Fruit fly (Drosophila melanogaster): ENCODE data around the gene Snx21.
A peak's percentile ranks its signal among the peaks of the same experiment; 100 is the strongest.

Gene Snx21

dm6 chr2L:2782790-2783189, 17.3 kb upstream of the Snx21 start:
- TF ChIP-seq insv (optimal IDR thresholded peaks at IDR 0.05) (no peak), Myc (optimal IDR thresholded peaks at IDR 0.05) (no peak), Sin3A (optimal IDR thresholded peaks at IDR 0.05) (no peak), ttk (optimal IDR thresholded peaks at IDR 0.05) (no peak), psq (optimal IDR thresholded peaks at IDR 0.05) (no peak), h (optimal IDR thresholded peaks at IDR 0.05) (no peak)

- no peak for TF ChIP-seq psq (optimal IDR thresholded peaks at IDR 0.05)
- no peak for TF ChIP-seq h (optimal IDR thresholded peaks at IDR 0.05)
- TF ChIP-seq insv (optimal IDR thresholded peaks at IDR 0.05) = no peak
- TF ChIP-seq Myc (optimal IDR thresholded peaks at IDR 0.05) = no peak
- no peak for TF ChIP-seq Sin3A (optimal IDR thresholded peaks at IDR 0.05)
- TF ChIP-seq ttk (optimal IDR thresholded peaks at IDR 0.05) = no peak
Measured at dm6 chr2L:2771676-2772075, 6.2 kb upstream of the Snx21 start, which contains the start of gene CG15399. Gene CG15399 (minus strand): TSS chr2L:2771776.

- TF ChIP-seq insv (optimal IDR thresholded peaks at IDR 0.05) = no peak
- no peak for TF ChIP-seq psq (optimal IDR thresholded peaks at IDR 0.05)
- TF ChIP-seq Myc (optimal IDR thresholded peaks at IDR 0.05) = no peak
- TF ChIP-seq Sin3A (optimal IDR thresholded peaks at IDR 0.05) = no peak
- no peak for TF ChIP-seq h (optimal IDR thresholded peaks at IDR 0.05)
- no peak for TF ChIP-seq ttk (optimal IDR thresholded peaks at IDR 0.05)
Measured at dm6 chr2L:2769476-2770185, 4.2 kb upstream of the Snx21 start, which contains the start of the genes colt and HINT1. Gene colt (minus strand): TSS chr2L:2770069. Gene HINT1 (plus strand): TSS chr2L:2770135.

dm6 chr2L:2767627-2768026, 2.2 kb upstream of the Snx21 start, which contains the start of the genes Taf10b and Taf10:
Gene Taf10b (minus strand): TSS chr2L:2767845.
Gene Taf10 (plus strand): TSS chr2L:2767890.
- TF ChIP-seq Myc (optimal IDR thresholded peaks at IDR 0.05) (no peak), psq (optimal IDR thresholded peaks at IDR 0.05) (no peak), Sin3A (optimal IDR thresholded peaks at IDR 0.05) (no peak), h (optimal IDR thresholded peaks at IDR 0.05) (no peak), ttk (optimal IDR thresholded peaks at IDR 0.05) (no peak), insv (optimal IDR thresholded peaks at IDR 0.05) (no peak)

- TF ChIP-seq ttk (optimal IDR thresholded peaks at IDR 0.05) (no peak), insv (optimal IDR thresholded peaks at IDR 0.05) (no peak), Sin3A (optimal IDR thresholded peaks at IDR 0.05) (no peak), psq (optimal IDR thresholded peaks at IDR 0.05) (no peak), h (optimal IDR thresholded peaks at IDR 0.05) (no peak), Myc (optimal IDR thresholded peaks at IDR 0.05) (no peak)
Measured at dm6 chr2L:2760288-2760687, 5.2 kb downstream of the Snx21 start.

dm6 chr2L:2759654-2760053, 5.8 kb downstream of the Snx21 start, which contains the start of the genes HemK2, Snapin and Tnpo-SR:
Gene HemK2 (minus strand): TSS chr2L:2759677.
Gene Snapin (minus strand): TSS chr2L:2759677.
Gene Tnpo-SR (plus strand): TSS chr2L:2759924.
- TF ChIP-seq Myc (optimal IDR thresholded peaks at IDR 0.05) (no peak), ttk (optimal IDR thresholded peaks at IDR 0.05) (no peak), h (optimal IDR thresholded peaks at IDR 0.05) (no peak), Sin3A (optimal IDR thresholded peaks at IDR 0.05) (no peak), psq (optimal IDR thresholded peaks at IDR 0.05) (no peak), insv (optimal IDR thresholded peaks at IDR 0.05) (no peak)

- TF ChIP-seq Sin3A (optimal IDR thresholded peaks at IDR 0.05) (no peak), ttk (optimal IDR thresholded peaks at IDR 0.05) (no peak), Myc (optimal IDR thresholded peaks at IDR 0.05) (no peak), psq (optimal IDR thresholded peaks at IDR 0.05) (no peak), h (optimal IDR thresholded peaks at IDR 0.05) (no peak), insv (optimal IDR thresholded peaks at IDR 0.05) (no peak)
Measured at dm6 chr2L:2757930-2758556, 7.4 kb downstream of the Snx21 start.

dm6 chr2L:2755323-2755695, 10.2 kb downstream of the Snx21 start:
- TF ChIP-seq Myc (optimal IDR thresholded peaks at IDR 0.05) (no peak), h (optimal IDR thresholded peaks at IDR 0.05) (peak; percentile 76), ttk (optimal IDR thresholded peaks at IDR 0.05) (no peak), insv (optimal IDR thresholded peaks at IDR 0.05) (peak; percentile 89)

- TF ChIP-seq insv (optimal IDR thresholded peaks at IDR 0.05) = no peak
- TF ChIP-seq h (optimal IDR thresholded peaks at IDR 0.05) = no peak
- TF ChIP-seq psq (optimal IDR thresholded peaks at IDR 0.05) = no peak
- TF ChIP-seq Sin3A (optimal IDR thresholded peaks at IDR 0.05) = no peak
- no peak for TF ChIP-seq Myc (optimal IDR thresholded peaks at IDR 0.05)
- TF ChIP-seq ttk (optimal IDR thresholded peaks at IDR 0.05) = no peak
Measured at dm6 chr2L:2754437-2755322, 10.8 kb downstream of the Snx21 start.

- no peak for TF ChIP-seq ttk (optimal IDR thresholded peaks at IDR 0.05)
- no peak for TF ChIP-seq Sin3A (optimal IDR thresholded peaks at IDR 0.05)
- TF ChIP-seq insv (optimal IDR thresholded peaks at IDR 0.05) = no peak
- TF ChIP-seq psq (optimal IDR thresholded peaks at IDR 0.05) = no peak
- no peak for TF ChIP-seq Myc (optimal IDR thresholded peaks at IDR 0.05)
- TF ChIP-seq h (optimal IDR thresholded peaks at IDR 0.05) = no peak
Measured at dm6 chr2L:2753789-2754436, 11.6 kb downstream of the Snx21 start.
